Worm (Caenorhabditis elegans): ENCODE data around the gene F09B9.5.

DNA sequence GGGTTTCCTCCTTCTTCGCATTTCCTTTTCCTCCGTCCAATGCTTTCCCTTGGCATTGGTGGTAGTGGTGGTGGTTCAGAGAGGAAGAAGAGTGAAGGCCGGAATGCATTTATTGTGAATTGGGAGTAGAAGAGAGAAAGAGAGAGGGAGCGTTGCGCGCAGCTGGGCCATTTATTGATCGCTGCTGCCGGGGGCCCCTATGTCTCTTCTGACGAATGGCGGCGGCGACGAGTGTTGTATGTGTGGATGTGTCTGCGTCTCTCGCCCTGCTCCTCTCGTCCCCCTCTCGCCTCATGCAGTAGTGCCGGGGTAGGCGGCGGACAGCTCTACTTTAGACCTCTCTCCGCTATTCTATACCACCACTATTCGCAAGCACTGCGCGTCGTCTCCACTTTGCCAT lies 8.0 kb upstream of the F09B9.5 start, which contains the start of gene unc-115:
- TF ChIP-seq ets-4 (tag; optimal IDR thresholded peaks at IDR 0.05) (peak; percentile 57), elt-2 (tag; optimal IDR thresholded peaks at IDR 0.05) (no peak), dve-1 (tag; optimal IDR thresholded peaks at IDR 0.05) (no peak), ama-1 (optimal IDR thresholded peaks at IDR 0.05) (no peak), C38D4.7 (GFP tag; optimal IDR thresholded peaks at IDR 0.05) (no peak), nhr-11 (tag; optimal IDR thresholded peaks at IDR 0.05) (no peak), fkh-10 (GFP tag; optimal IDR thresholded peaks at IDR 0.05) (no peak), F13H6.1 (tag; optimal IDR thresholded peaks at IDR 0.05) (peak; percentile 62), pag-3 (tag; optimal IDR thresholded peaks at IDR 0.05; ENCODE audit: borderline replicate concordance) (peak; percentile 39), pha-4 (tag; optimal IDR thresholded peaks at IDR 0.05) (no peak), che-1 (tag; optimal IDR thresholded peaks at IDR 0.05) (peak; percentile 3)
